Fruit fly (Drosophila melanogaster): ENCODE results near the gene CG9154.

The CG9154 gene

DNA sequence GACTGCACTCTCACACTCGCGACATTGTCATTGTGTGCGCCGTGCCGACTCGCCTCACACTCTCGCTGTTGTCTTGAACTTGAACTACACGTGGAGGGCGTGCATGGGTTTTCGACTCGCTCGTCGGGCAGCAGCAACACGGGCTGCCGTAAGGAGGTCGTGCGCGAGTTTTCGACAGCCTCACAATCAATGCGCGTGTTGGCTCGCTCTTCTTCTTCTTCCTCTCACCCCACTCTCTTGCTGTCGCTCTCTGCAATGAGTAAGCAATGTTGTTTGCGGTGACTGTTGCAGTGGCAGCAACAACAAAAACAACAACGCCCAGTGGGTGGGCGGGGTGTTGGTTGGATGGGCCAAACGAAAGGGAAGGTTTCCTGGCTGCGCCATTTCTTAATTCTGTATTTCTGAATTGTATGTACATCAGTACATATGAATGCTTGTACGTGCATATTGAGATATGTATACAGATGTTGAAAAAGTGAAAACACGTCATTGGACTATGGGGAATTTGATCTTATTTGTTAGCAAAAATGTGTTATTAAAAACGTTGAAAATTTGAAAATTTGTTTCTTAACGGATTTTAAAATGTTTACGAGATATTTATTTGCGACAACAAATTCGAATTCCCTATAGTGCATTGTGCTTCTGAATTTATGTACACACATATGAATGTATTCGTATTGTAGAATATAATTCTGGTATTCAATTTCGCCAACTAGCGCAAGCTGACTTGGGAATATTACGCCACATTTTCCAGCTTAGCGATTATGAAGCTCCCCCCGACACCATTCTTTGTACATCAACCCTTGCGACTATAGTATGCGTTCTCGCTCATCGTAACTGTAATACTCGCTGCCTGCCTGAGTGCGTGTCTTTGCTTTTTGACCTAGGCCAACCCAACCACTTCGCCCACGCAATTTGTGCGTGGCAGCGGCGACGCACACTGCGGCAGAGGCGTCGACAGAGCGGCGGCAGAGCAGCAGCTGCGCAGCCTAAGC is 18.2 kb upstream of the CG9154 start:
- TF ChIP-seq CG13204 (GFP tag; optimal IDR thresholded peaks at IDR 0.05) (peak; percentile 83), CG9948 (tag; optimal IDR thresholded peaks at IDR 0.05) (peak; percentile 2), Ets98B (GFP tag; IDR thresholded peaks at IDR 0.05) (peak; percentile 55), Snoo (tag; optimal IDR thresholded peaks at IDR 0.05) (peak; percentile 70), Pif1B (GFP tag; optimal IDR thresholded peaks at IDR 0.05) (no peak), CG8301 (tag; optimal IDR thresholded peaks at IDR 0.05) (no peak), CG32121 (GFP tag; IDR thresholded peaks at IDR 0.05) (peak; percentile 40; the same call in 1 of the 2 replicates), gl (tag; optimal IDR thresholded peaks at IDR 0.05) (peak; percentile 45), EcR (GFP tag; optimal IDR thresholded peaks at IDR 0.05) (peak; percentile 99), Pif1A (GFP tag; optimal IDR thresholded peaks at IDR 0.05) (no peak), fd96Ca (GFP tag; IDR thresholded peaks at IDR 0.05) (peak; percentile 73), CG34367 (tag; optimal IDR thresholded peaks at IDR 0.05) (peak; percentile 2), CG17806 (tag; optimal IDR thresholded peaks at IDR 0.05) (no peak), CG4496 (GFP tag; IDR thresholded peaks at IDR 0.05) (peak; percentile 93)

dm6 chr2L:6087685-6088084 is 17.2 kb upstream of the CG9154 start:
- no peak for TF ChIP-seq D1 (tag; optimal IDR thresholded peaks at IDR 0.05)
- no peak for TF ChIP-seq CG13204 (GFP tag; optimal IDR thresholded peaks at IDR 0.05)
- no peak for TF ChIP-seq CG8159 (tag; optimal IDR thresholded peaks at IDR 0.05)
- no peak for TF ChIP-seq Pif1A (GFP tag; optimal IDR thresholded peaks at IDR 0.05)
- no peak for TF ChIP-seq Snoo (tag; optimal IDR thresholded peaks at IDR 0.05)
- TF ChIP-seq rn (GFP tag; IDR thresholded peaks at IDR 0.05) = no peak
- no peak for TF ChIP-seq Ets98B (GFP tag; IDR thresholded peaks at IDR 0.05)
- TF ChIP-seq CG32121 (GFP tag; IDR thresholded peaks at IDR 0.05) = no peak
- TF ChIP-seq CG12605 (GFP tag; IDR thresholded peaks at IDR 0.05) = no peak
- TF ChIP-seq CG8301 (tag; optimal IDR thresholded peaks at IDR 0.05) = no peak

dm6 chr2L:6086771-6087170 is 16.3 kb upstream of the CG9154 start:
- TF ChIP-seq CG10348 (GFP tag; IDR thresholded peaks at IDR 0.05) = no peak
- no peak for TF ChIP-seq fd96Ca (GFP tag; IDR thresholded peaks at IDR 0.05)
- TF ChIP-seq Pif1A (GFP tag; optimal IDR thresholded peaks at IDR 0.05) = no peak
- no peak for TF ChIP-seq CG8301 (tag; optimal IDR thresholded peaks at IDR 0.05)
- no peak for TF ChIP-seq CG9948 (tag; optimal IDR thresholded peaks at IDR 0.05)
- TF ChIP-seq Pif1B (GFP tag; optimal IDR thresholded peaks at IDR 0.05) = no peak
- no peak for TF ChIP-seq CG17806 (tag; optimal IDR thresholded peaks at IDR 0.05)
- TF ChIP-seq Snoo (tag; optimal IDR thresholded peaks at IDR 0.05) = no peak
- no peak for TF ChIP-seq CG14655 (GFP tag; optimal IDR thresholded peaks at IDR 0.05)
- TF ChIP-seq CG34367 (tag; optimal IDR thresholded peaks at IDR 0.05) = no peak
- TF ChIP-seq CG4496 (GFP tag; IDR thresholded peaks at IDR 0.05) = no peak

DNA sequence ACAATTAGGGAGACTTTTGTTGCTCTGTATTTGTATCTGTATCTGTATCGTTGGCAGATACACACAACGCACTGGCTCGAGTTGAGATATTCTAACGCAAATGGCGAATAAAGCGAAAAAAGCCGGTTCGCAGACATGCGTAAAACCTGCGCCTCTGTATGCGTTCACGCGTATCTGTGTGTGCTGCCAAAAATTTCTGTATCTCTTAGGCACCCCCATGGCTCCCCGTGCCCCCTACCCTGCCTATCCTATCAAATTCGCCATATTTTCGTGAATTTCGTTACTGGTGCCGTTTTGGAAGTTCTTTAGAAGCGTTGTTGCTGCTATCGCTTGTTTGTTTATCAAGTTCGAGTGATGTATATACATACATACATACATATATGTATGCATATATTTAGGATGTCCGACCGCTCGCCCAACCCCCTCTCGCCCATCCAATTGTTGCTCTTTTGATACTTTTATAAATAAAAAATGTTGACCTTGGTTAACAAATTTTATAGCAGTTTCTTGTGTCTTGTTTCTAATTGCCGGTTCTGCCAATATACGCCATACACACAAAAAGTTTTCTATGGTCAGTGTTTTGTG is 15.3 kb upstream of the CG9154 start:
- TF ChIP-seq CG32121 (GFP tag; IDR thresholded peaks at IDR 0.05) (no peak), CG14655 (GFP tag; optimal IDR thresholded peaks at IDR 0.05) (no peak), Snoo (tag; optimal IDR thresholded peaks at IDR 0.05) (no peak), rn (GFP tag; IDR thresholded peaks at IDR 0.05) (no peak), EcR (GFP tag; optimal IDR thresholded peaks at IDR 0.05) (no peak), fd96Ca (GFP tag; IDR thresholded peaks at IDR 0.05) (no peak), CG9948 (tag; optimal IDR thresholded peaks at IDR 0.05) (no peak), D1 (tag; optimal IDR thresholded peaks at IDR 0.05) (no peak)

- TF ChIP-seq EcR (GFP tag; optimal IDR thresholded peaks at IDR 0.05) = no peak
- no peak for TF ChIP-seq CG10348 (GFP tag; IDR thresholded peaks at IDR 0.05)
- TF ChIP-seq rn (GFP tag; IDR thresholded peaks at IDR 0.05) = no peak
- TF ChIP-seq CG4496 (GFP tag; IDR thresholded peaks at IDR 0.05) = no peak
- TF ChIP-seq CG14655 (GFP tag; optimal IDR thresholded peaks at IDR 0.05) = no peak
- no peak for TF ChIP-seq Pif1A (GFP tag; optimal IDR thresholded peaks at IDR 0.05)
- no peak for TF ChIP-seq CG32121 (GFP tag; IDR thresholded peaks at IDR 0.05)
- TF ChIP-seq fd96Ca (GFP tag; IDR thresholded peaks at IDR 0.05) = no peak
- no peak for TF ChIP-seq CG17806 (tag; optimal IDR thresholded peaks at IDR 0.05)
- no peak for TF ChIP-seq Snoo (tag; optimal IDR thresholded peaks at IDR 0.05)
- TF ChIP-seq gl (tag; optimal IDR thresholded peaks at IDR 0.05) = no peak
- TF ChIP-seq CG13204 (GFP tag; optimal IDR thresholded peaks at IDR 0.05) = no peak
- no peak for TF ChIP-seq CG34367 (tag; optimal IDR thresholded peaks at IDR 0.05)
- no peak for TF ChIP-seq D1 (tag; optimal IDR thresholded peaks at IDR 0.05)
- no peak for TF ChIP-seq CG15710 (tag; optimal IDR thresholded peaks at IDR 0.05)
- no peak for TF ChIP-seq Ets98B (GFP tag; IDR thresholded peaks at IDR 0.05)
- no peak for TF ChIP-seq Pif1B (GFP tag; optimal IDR thresholded peaks at IDR 0.05)
- no peak for TF ChIP-seq CG8301 (tag; optimal IDR thresholded peaks at IDR 0.05)
- no peak for TF ChIP-seq CG9948 (tag; optimal IDR thresholded peaks at IDR 0.05)
These were observed 14.2 kb upstream of the CG9154 start for dm6 chr2L:6084694-6085093.
